Worm (Caenorhabditis elegans) whole organism, late embryonic: Measurements from ENCODE around the gene hpo-10.

Experiments
- F13H6.1 ChIP-seq: sonication (generic microtip); optimal IDR thresholded peaks from 2 replicates; lab custom pipeline; 2016; ENCODE audit warnings: missing genetic modification characterization, missing compliant biosample characterization
- ceh-31 ChIP-seq: sonication (generic microtip); optimal IDR thresholded peaks from 2 replicates; lab custom pipeline; 2016; ENCODE audit warnings: missing genetic modification characterization, missing compliant biosample characterization
- ceh-45 ChIP-seq: fragments of 200-800 bp; sonication (Bioruptor generic); IDR thresholded peaks from 2 replicates; pipeline ENCODE4 v1.3.6; 2022; ENCODE audit warnings: missing genetic modification reagents, missing genetic modification characterization, missing compliant biosample characterization
- dmd-4 ChIP-seq: sonication (generic microtip); optimal IDR thresholded peaks from 2 replicates; lab custom pipeline; 2016; ENCODE audit warnings: borderline replicate concordance, missing genetic modification characterization, missing compliant biosample characterization
- fkh-6 ChIP-seq: sonication (generic microtip); optimal IDR thresholded peaks from 2 replicates; lab custom pipeline; 2016; ENCODE audit warnings: missing genetic modification characterization, missing compliant biosample characterization
- lin-11 ChIP-seq: fragments of 200-800 bp; sonication (Bioruptor generic); optimal IDR thresholded peaks from 2 replicates; lab custom pipeline; 2018; ENCODE audit warnings: mild to moderate bottlenecking, missing genetic modification characterization, missing compliant biosample characterization
- mec-3 ChIP-seq: sonication (generic microtip); optimal IDR thresholded peaks from 2 replicates; lab custom pipeline; 2016; ENCODE audit warnings: borderline replicate concordance, missing genetic modification characterization, missing compliant biosample characterization
- nhr-11 ChIP-seq: fragments of 150-350 bp; optimal IDR thresholded peaks from 2 replicates; lab custom pipeline; 2014; ENCODE audit warnings: missing biosample characterization, missing genetic modification characterization
- pqm-1 ChIP-seq: sonication (generic microtip); optimal IDR thresholded peaks from 2 replicates; lab custom pipeline; 2016; ENCODE audit warnings: missing genetic modification characterization, missing compliant biosample characterization
- rnt-1 ChIP-seq: sonication (generic microtip); optimal IDR thresholded peaks from 2 replicates; lab custom pipeline; 2016; ENCODE audit warnings: missing genetic modification characterization, missing compliant biosample characterization

DNA sequence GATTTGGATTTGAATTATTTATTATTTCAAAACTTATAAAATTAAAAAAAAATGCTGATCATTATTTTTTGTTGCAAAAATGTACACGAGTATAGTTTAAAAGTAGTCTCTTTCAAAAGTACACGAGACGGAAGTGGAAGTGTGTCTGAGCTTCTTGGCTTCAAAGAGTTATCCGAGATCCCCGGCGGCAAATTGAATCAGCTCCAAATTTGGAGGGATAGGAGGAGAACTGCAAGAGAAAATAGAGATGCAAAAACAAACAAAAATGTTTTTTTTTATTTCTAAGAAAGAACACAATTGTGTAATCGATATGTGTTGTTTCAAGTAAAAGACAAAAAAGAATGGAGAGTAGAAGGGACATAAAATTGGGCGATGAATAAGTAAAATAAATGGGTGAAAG is 23.3 kb downstream of the hpo-10 start:
- TF ChIP-seq ceh-45 (no peak), fkh-6 (tag; lab: Kevin White, UChicago) (no peak), nhr-11 (no peak), dmd-4 (tag; lab: Kevin White, UChicago) (no peak), mec-3 (tag; lab: Kevin White, UChicago) (no peak), pqm-1 (tag; lab: Kevin White, UChicago) (no peak), ceh-31 (tag; lab: Kevin White, UChicago) (no peak), lin-11 (tag; lab: Kevin White, UChicago) (no peak), rnt-1 (tag; lab: Kevin White, UChicago) (no peak), F13H6.1 (tag; lab: Kevin White, UChicago) (no peak)
